Fruit fly (Drosophila melanogaster) whole organism, embryonic: ENCODE data around the gene Bhmt.

ENCODE experiments used
- Adf1 ChIP-seq: fragments of 200-800 bp; sonication (Bioruptor generic); IDR thresholded peaks from 2 replicates; pipeline ENCODE4 v1.3.6; 2022; ENCODE audit warnings: missing biosample characterization, missing genetic modification characterization
- B-H2 ChIP-seq: fragments of 200-800 bp; sonication (Bioruptor generic); optimal IDR thresholded peaks from 2 replicates; lab custom pipeline; 2018; ENCODE audit warnings: missing biosample characterization, mild to moderate bottlenecking, missing genetic modification characterization
- CG1024 ChIP-seq: fragments of 200-800 bp; sonication (Bioruptor generic); IDR thresholded peaks from 2 replicates; pipeline ENCODE4 v1.3.6; 2022; ENCODE audit warnings: missing biosample characterization, missing genetic modification characterization
- CG10462 ChIP-seq: fragments of 200-800 bp; sonication (Bioruptor generic); optimal IDR thresholded peaks from 2 replicates; lab custom pipeline; 2016; ENCODE audit warnings: missing biosample characterization, missing genetic modification characterization
- CG10543 ChIP-seq: fragments of 200-800 bp; sonication (Bioruptor generic); optimal IDR thresholded peaks from 3 replicates; lab custom pipeline; 2017; ENCODE audit warnings: missing biosample characterization, mild to moderate bottlenecking, missing genetic modification characterization, moderate library complexity
- CG10565 ChIP-seq: fragments of 200-800 bp; sonication (Bioruptor generic); optimal IDR thresholded peaks from 3 replicates; lab custom pipeline; 2016; ENCODE audit warnings: missing biosample characterization, mild to moderate bottlenecking, missing genetic modification characterization
- CG11398 ChIP-seq: fragments of 200-800 bp; sonication (Bioruptor generic); optimal IDR thresholded peaks from 2 replicates; lab custom pipeline; 2016; ENCODE audit warnings: missing biosample characterization, missing genetic modification characterization
- CG11504 ChIP-seq: fragments of 200-800 bp; sonication (Bioruptor generic); optimal IDR thresholded peaks from 3 replicates; lab custom pipeline; 2019; ENCODE audit warnings: missing biosample characterization, mild to moderate bottlenecking, missing genetic modification characterization, moderate library complexity
- CG12104 ChIP-seq: fragments of 200-800 bp; sonication (Bioruptor generic); optimal IDR thresholded peaks from 3 replicates; lab custom pipeline; 2016; ENCODE audit warnings: missing biosample characterization, missing genetic modification characterization
- CG13424 ChIP-seq: fragments of 200-800 bp; sonication (Bioruptor generic); optimal IDR thresholded peaks from 2 replicates; lab custom pipeline; 2019; ENCODE audit warnings: missing biosample characterization, mild to moderate bottlenecking, missing genetic modification characterization, moderate library complexity
- CG13775 ChIP-seq: fragments of 200-800 bp; sonication (Bioruptor generic); optimal IDR thresholded peaks from 3 replicates; lab custom pipeline; 2017; ENCODE audit warnings: missing biosample characterization, mild to moderate bottlenecking, missing genetic modification characterization
- CG14710 ChIP-seq: fragments of 200-800 bp; sonication (Bioruptor generic); optimal IDR thresholded peaks from 3 replicates; lab custom pipeline; 2019; ENCODE audit warnings: missing biosample characterization, mild to moderate bottlenecking, missing genetic modification characterization, moderate library complexity
- CG14860 ChIP-seq: fragments of 200-800 bp; sonication (Bioruptor generic); IDR thresholded peaks from 3 replicates; pipeline ENCODE4 v1.3.6; 2022; ENCODE audit warnings: missing biosample characterization, missing genetic modification characterization; ENCODE audit not compliant: partially characterized antibody
- CG14965 ChIP-seq: fragments of 200-800 bp; sonication (Bioruptor generic); optimal IDR thresholded peaks from 2 replicates; lab custom pipeline; 2016; ENCODE audit warnings: missing biosample characterization, missing genetic modification characterization, borderline replicate concordance
- CG17802 ChIP-seq: fragments of 200-800 bp; sonication (Bioruptor generic); optimal IDR thresholded peaks from 2 replicates; lab custom pipeline; 2018; ENCODE audit warnings: missing biosample characterization, mild to moderate bottlenecking, missing genetic modification characterization, moderate library complexity
- CG18476 ChIP-seq: fragments of 200-800 bp; sonication (Bioruptor generic); optimal IDR thresholded peaks from 2 replicates; lab custom pipeline; 2016; ENCODE audit warnings: missing biosample characterization, mild to moderate bottlenecking, missing genetic modification characterization
- CG18599 ChIP-seq: fragments of 200-800 bp; sonication (Bioruptor generic); optimal IDR thresholded peaks from 3 replicates; lab custom pipeline; 2017; ENCODE audit warnings: missing biosample characterization, missing genetic modification characterization, mild to moderate bottlenecking, moderate library complexity, missing genetic modification reagents
- CG31441 ChIP-seq: fragments of 200-800 bp; sonication (Bioruptor generic); IDR thresholded peaks from 2 replicates; pipeline ENCODE4 v1.3.6; 2022; ENCODE audit warnings: missing biosample characterization, missing genetic modification characterization
- CG34376 ChIP-seq: fragments of 200-800 bp; sonication (Bioruptor generic); optimal IDR thresholded peaks from 2 replicates; lab custom pipeline; 2018; ENCODE audit warnings: missing biosample characterization, mild to moderate bottlenecking, missing genetic modification characterization
- CG4360 ChIP-seq: fragments of 200-800 bp; sonication (Bioruptor generic); IDR thresholded peaks from 2 replicates; pipeline ENCODE4 v1.3.6; 2022; ENCODE audit warnings: missing biosample characterization, missing genetic modification characterization
- CG4854 ChIP-seq: fragments of 200-800 bp; sonication (Bioruptor generic); optimal IDR thresholded peaks from 2 replicates; lab custom pipeline; 2016; ENCODE audit warnings: missing biosample characterization, missing genetic modification characterization, inconsistent platforms
- D ChIP-seq, 2 experiments: fragments of 200-800 bp in 1 of 2; fragments of >200 bp in 1 of 2; sonication (Bioruptor generic) in 1 of 2; optimal IDR thresholded peaks; 2 replicates in 1 of 2; 3 replicates in 1 of 2; lab custom pipeline; 2017; ENCODE audit warnings: mild to moderate bottlenecking in 1 of 2, missing biosample characterization in 1 of 2, missing genetic modification characterization in 1 of 2, missing genetic modification reagents in 1 of 2
- Dip3 ChIP-seq: fragments of 200-800 bp; sonication (Bioruptor generic); optimal IDR thresholded peaks from 3 replicates; lab custom pipeline; 2016; ENCODE audit warnings: missing biosample characterization, missing genetic modification characterization
- HLH4C ChIP-seq: fragments of 200-800 bp; sonication (Bioruptor generic); IDR thresholded peaks from 3 replicates; pipeline ENCODE4 v1.3.6; 2022; ENCODE audit warnings: missing biosample characterization, missing genetic modification characterization; ENCODE audit not compliant: partially characterized antibody
- Hr39 ChIP-seq: fragments of >200 bp; optimal IDR thresholded peaks from 2 replicates; lab custom pipeline; 2017
- Nf-YC ChIP-seq: fragments of 200-800 bp; optimal IDR thresholded peaks from 3 replicates; lab custom pipeline; 2019; ENCODE audit warnings: missing biosample characterization, mild to moderate bottlenecking, missing genetic modification characterization, moderate library complexity
- PHDP ChIP-seq: fragments of 200-800 bp; sonication (Bioruptor generic); optimal IDR thresholded peaks from 3 replicates; lab custom pipeline; 2018; ENCODE audit warnings: missing biosample characterization, mild to moderate bottlenecking, missing genetic modification characterization, moderate library complexity
- Scr ChIP-seq: fragments of 200-800 bp; sonication (Bioruptor generic); IDR thresholded peaks from 2 replicates; pipeline ENCODE4 v1.3.6; 2022; ENCODE audit warnings: missing biosample characterization, missing genetic modification characterization; ENCODE audit not compliant: partially characterized antibody
- Ssrp ChIP-seq: fragments of 200-800 bp; sonication (Bioruptor generic); optimal IDR thresholded peaks from 2 replicates; lab custom pipeline; 2018; ENCODE audit warnings: missing biosample characterization, mild to moderate bottlenecking, missing genetic modification characterization, moderate library complexity
- YL-1 ChIP-seq: fragments of 200-800 bp; sonication (Bioruptor generic); optimal IDR thresholded peaks from 3 replicates; lab custom pipeline; 2017; ENCODE audit warnings: missing biosample characterization, mild to moderate bottlenecking, missing genetic modification characterization
- ato ChIP-seq: fragments of 200-800 bp; sonication (Bioruptor generic); IDR thresholded peaks from 2 replicates; pipeline ENCODE4 v1.3.6; 2022; ENCODE audit warnings: missing biosample characterization, missing genetic modification characterization; ENCODE audit not compliant: partially characterized antibody
- corto ChIP-seq: fragments of 200-800 bp; sonication (Bioruptor generic); optimal IDR thresholded peaks from 2 replicates; lab custom pipeline; 2016; ENCODE audit warnings: missing biosample characterization, mild to moderate bottlenecking, missing genetic modification characterization, moderate library complexity
- dmrt99B ChIP-seq: fragments of 200-800 bp; sonication (Bioruptor generic); optimal IDR thresholded peaks from 2 replicates; lab custom pipeline; 2018; ENCODE audit warnings: missing biosample characterization, mild to moderate bottlenecking, missing genetic modification characterization, moderate library complexity
- en ChIP-seq: fragments of 200-800 bp; sonication (Bioruptor generic); optimal IDR thresholded peaks from 2 replicates; lab custom pipeline; 2016; ENCODE audit warnings: missing biosample characterization, missing genetic modification characterization
- exex ChIP-seq: fragments of 200-800 bp; sonication (Bioruptor generic); optimal IDR thresholded peaks from 4 replicates; lab custom pipeline; 2018; ENCODE audit warnings: missing biosample characterization, mild to moderate bottlenecking, missing genetic modification characterization, moderate library complexity
- eyg ChIP-seq: fragments of 200-800 bp; sonication (Bioruptor generic); optimal IDR thresholded peaks from 3 replicates; lab custom pipeline; 2016; ENCODE audit warnings: missing biosample characterization, missing genetic modification characterization
- ftz-f1 ChIP-seq: fragments of 200-800 bp; sonication (Bioruptor generic); optimal IDR thresholded peaks from 2 replicates; lab custom pipeline; 2016; ENCODE audit warnings: missing biosample characterization, missing genetic modification characterization
- insv ChIP-seq, 2 experiments: fragments of 200-800 bp; sonication (Bioruptor generic); optimal IDR thresholded peaks; 3 replicates each; lab custom pipeline; 2016 to 2018; ENCODE audit warnings: missing biosample characterization in 2 of 2, missing genetic modification characterization in 2 of 2
- jumu ChIP-seq: fragments of 200-800 bp; sonication (Bioruptor generic); optimal IDR thresholded peaks from 3 replicates; lab custom pipeline; 2016; ENCODE audit warnings: missing biosample characterization, missing genetic modification characterization
- nerfin-2 ChIP-seq: fragments of 200-800 bp; sonication (Bioruptor generic); IDR thresholded peaks from 2 replicates; pipeline ENCODE4 v1.3.6; 2022; ENCODE audit warnings: missing biosample characterization, missing genetic modification characterization; ENCODE audit not compliant: partially characterized antibody
- pnt ChIP-seq: fragments of 200-800 bp; sonication (Bioruptor generic); optimal IDR thresholded peaks from 3 replicates; lab custom pipeline; 2016; ENCODE audit warnings: missing biosample characterization, missing genetic modification characterization
- pros ChIP-seq: fragments of 200-800 bp; sonication (Bioruptor generic); optimal IDR thresholded peaks from 3 replicates; lab custom pipeline; 2019; ENCODE audit warnings: missing biosample characterization, mild to moderate bottlenecking, missing genetic modification characterization, moderate library complexity
- ro ChIP-seq: fragments of 200-800 bp; sonication (Bioruptor generic); IDR thresholded peaks from 2 replicates; pipeline ENCODE4 v1.3.6; 2022; ENCODE audit warnings: missing biosample characterization, missing genetic modification characterization
- salm ChIP-seq: fragments of 200-800 bp; sonication (Bioruptor generic); optimal IDR thresholded peaks from 2 replicates; lab custom pipeline; 2018; ENCODE audit warnings: missing biosample characterization, mild to moderate bottlenecking, missing genetic modification characterization
- seq ChIP-seq: fragments of 200-800 bp; sonication (Bioruptor generic); IDR thresholded peaks from 2 replicates; pipeline ENCODE4 v1.3.6; 2022; ENCODE audit warnings: missing biosample characterization, missing genetic modification characterization
- slbo ChIP-seq: fragments of 200-800 bp; sonication (Bioruptor generic); IDR thresholded peaks from 2 replicates; pipeline ENCODE4 v1.3.6; 2022; ENCODE audit warnings: missing biosample characterization, missing genetic modification characterization
- so ChIP-seq: fragments of 200-800 bp; sonication (Bioruptor generic); IDR thresholded peaks from 3 replicates; pipeline ENCODE4 v1.3.6; 2022; ENCODE audit warnings: missing biosample characterization, missing genetic modification characterization
- ssp ChIP-seq: fragments of 200-800 bp; sonication (Bioruptor generic); IDR thresholded peaks from 2 replicates; pipeline ENCODE4 v1.3.6; 2022; ENCODE audit warnings: missing biosample characterization, missing genetic modification characterization
- vfl ChIP-seq: fragments of 200-800 bp; sonication (Bioruptor generic); optimal IDR thresholded peaks from 2 replicates; lab custom pipeline; 2016; ENCODE audit warnings: missing biosample characterization, missing genetic modification characterization
- wek ChIP-seq: fragments of 200-800 bp; sonication (Bioruptor generic); optimal IDR thresholded peaks from 3 replicates; lab custom pipeline; 2018; ENCODE audit warnings: missing biosample characterization, mild to moderate bottlenecking, missing genetic modification characterization, moderate library complexity

Gene Bhmt

dm6 chr2L:18966214-18966556 lies 9.1 kb upstream of the Bhmt start (continued):
- no peak for TF ChIP-seq nerfin-2 (GFP tag; lab: Robert Waterston, UW)
- peak; percentile 77 for TF ChIP-seq Adf1 (GFP tag; lab: Robert Waterston, UW)
- TF ChIP-seq dmrt99B (tag; lab: Kevin White, UChicago), result peak; percentile 76
- peak; percentile 55 for TF ChIP-seq CG13775 (GFP tag; lab: Kevin White, UChicago)
- TF ChIP-seq salm, result peak; percentile 15
- TF ChIP-seq D (optimal IDR thresholded peaks at IDR 0.05; lab: Kevin White, UChicago), result no peak
- peak; percentile 46 for TF ChIP-seq D (GFP tag; optimal IDR thresholded peaks at IDR 0.05; lab: Kevin White, UChicago)
- TF ChIP-seq CG12104 (GFP tag; lab: Kevin White, UChicago), result peak; percentile 54
- TF ChIP-seq pnt (GFP tag; lab: Kevin White, UChicago), result no peak
- TF ChIP-seq ato (GFP tag; lab: Robert Waterston, UW), result no peak
- TF ChIP-seq vfl (GFP tag; lab: Kevin White, UChicago), result peak; percentile 19
- no peak for TF ChIP-seq Scr (GFP tag; lab: Robert Waterston, UW)
- TF ChIP-seq CG13424 (tag; lab: Kevin White, UChicago), result peak; percentile 74
- TF ChIP-seq jumu, result no peak
- TF ChIP-seq PHDP, result peak; percentile 84
- TF ChIP-seq CG4360 (GFP tag; lab: Robert Waterston, UW), result 0 out of 2 replicates have a peak, but pooled peaks have one; percentile 51
- TF ChIP-seq B-H2 (GFP tag; lab: Kevin White, UChicago), result peak; percentile 42
- TF ChIP-seq CG14860 (GFP tag; lab: Robert Waterston, UW), result no peak
- TF ChIP-seq seq, result peak; percentile 88
- peak; percentile 68 for TF ChIP-seq CG34376 (GFP tag; lab: Kevin White, UChicago)
- TF ChIP-seq eyg, result peak; percentile 18
- TF ChIP-seq CG1024 (GFP tag; lab: Robert Waterston, UW), result peak; percentile 48
- no peak for TF ChIP-seq HLH4C (GFP tag; lab: Robert Waterston, UW)
- TF ChIP-seq CG10462 (GFP tag; lab: Kevin White, UChicago), result peak; percentile 0
- TF ChIP-seq CG4854 (GFP tag; lab: Kevin White, UChicago), result peak; percentile 45
- TF ChIP-seq en (GFP tag; lab: Kevin White, UChicago), result no peak
- peak; percentile 94 for TF ChIP-seq ftz-f1
- peak; percentile 49 for TF ChIP-seq CG17802
- TF ChIP-seq ssp (GFP tag; lab: Robert Waterston, UW), result peak; percentile 80
- TF ChIP-seq CG14965 (GFP tag; lab: Kevin White, UChicago), result no peak
- peak; percentile 88 for TF ChIP-seq so (GFP tag; lab: Robert Waterston, UW)
- TF ChIP-seq Nf-YC (tag; lab: Kevin White, UChicago), result peak; percentile 45
- TF ChIP-seq CG11504 (tag; lab: Kevin White, UChicago), result peak; percentile 81
- no peak for TF ChIP-seq pros
- peak; percentile 10 for TF ChIP-seq corto (GFP tag; lab: Kevin White, UChicago)
- peak; percentile 57 for TF ChIP-seq Ssrp (tag; lab: Kevin White, UChicago)
- no peak for TF ChIP-seq insv (GFP tag; optimal IDR thresholded peaks at IDR 0.05; lab: Kevin White, UChicago)
- TF ChIP-seq CG31441 (GFP tag; lab: Robert Waterston, UW), result peak; percentile 66
- TF ChIP-seq ro, result peak; percentile 70
- peak; percentile 40 for TF ChIP-seq Dip3 (GFP tag; lab: Kevin White, UChicago)
- no peak for TF ChIP-seq wek (GFP tag; lab: Kevin White, UChicago)
- peak; percentile 59 for TF ChIP-seq CG10543
- TF ChIP-seq slbo (GFP tag; lab: Robert Waterston, UW), result peak; percentile 97
- no peak for TF ChIP-seq Hr39 (lab: Kevin White, UChicago)
- peak; percentile 93 for TF ChIP-seq CG18599 (GFP tag; lab: Kevin White, UChicago)
- TF ChIP-seq CG11398 (GFP tag; lab: Kevin White, UChicago), result no peak
- peak; percentile 47 for TF ChIP-seq CG14710 (tag; lab: Kevin White, UChicago)
- TF ChIP-seq exex, result peak; percentile 65
- no peak for TF ChIP-seq CG10565 (GFP tag; lab: Kevin White, UChicago)
- no peak for TF ChIP-seq YL-1
- TF ChIP-seq CG18476 (GFP tag; lab: Kevin White, UChicago), result peak; percentile 67
